Worm (Caenorhabditis elegans): ENCODE data around the gene chil-27.

DNA sequence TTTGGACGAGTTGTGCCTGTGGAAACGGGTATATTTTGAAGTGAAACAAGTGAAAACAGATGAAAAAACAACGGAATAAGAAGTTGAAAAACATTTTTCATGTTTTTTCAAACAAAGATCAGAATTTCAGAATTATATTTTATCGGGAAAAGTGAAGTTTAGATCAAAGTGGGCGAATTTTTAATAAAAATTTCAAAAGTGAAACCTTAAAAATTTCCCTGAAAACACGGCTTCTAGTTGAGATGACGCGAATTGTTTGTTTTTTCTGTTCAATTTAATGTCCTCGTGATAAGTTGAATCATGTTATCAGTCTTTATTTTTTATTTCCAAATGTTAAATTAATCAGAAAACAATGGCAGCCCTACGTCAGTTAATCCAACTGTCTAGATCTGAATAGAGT, 29.5 kb downstream of the chil-27 start, which contains the start of gene gcy-3:
- TF ChIP-seq ama-1 (optimal IDR thresholded peaks at IDR 0.05) (no peak), hnd-1 (tag; optimal IDR thresholded peaks at IDR 0.05) (no peak), hmg-4 (GFP tag; optimal IDR thresholded peaks at IDR 0.05) (no peak), sea-1 (GFP tag; conservative IDR thresholded peaks at IDR 0.05) (no peak), tbx-11 (GFP tag; IDR thresholded peaks at IDR 0.05) (no peak), aly-1 (tag; optimal IDR thresholded peaks at IDR 0.05) (no peak), flt-1 (GFP tag; IDR thresholded peaks at IDR 0.05) (no peak), pes-1 (GFP tag; IDR thresholded peaks at IDR 0.05) (no peak)
